Fruit fly (Drosophila melanogaster) whole organism, larva: ENCODE measurements around the gene CG14715.
A peak's percentile ranks its signal among the peaks of the same experiment; 100 is the strongest.

ENCODE experiments used
- noc ChIP-seq: fragments of 200-800 bp; sonication (Bioruptor generic); optimal IDR thresholded peaks from 3 replicates; lab custom pipeline; 2019; ENCODE audit warnings: missing biosample characterization, mild to moderate bottlenecking, missing genetic modification characterization, moderate library complexity

CG14715 gene

dm6 chr3R:11661187-11661586 is 12.8 kb upstream of the CG14715 start:
- no peak for TF ChIP-seq noc (tag; lab: Kevin White, UChicago)

- no peak for TF ChIP-seq noc (tag; lab: Kevin White, UChicago)
These were observed 12.3 kb upstream of the CG14715 start for dm6 chr3R:11661712-11662111.

dm6 chr3R:11662617-11663016 is 11.4 kb upstream of the CG14715 start:
- TF ChIP-seq noc (tag; lab: Kevin White, UChicago) = no peak

dm6 chr3R:11663441-11663840 is 10.6 kb upstream of the CG14715 start:
- no peak for TF ChIP-seq noc (tag; lab: Kevin White, UChicago)

- no peak for TF ChIP-seq noc (tag; lab: Kevin White, UChicago)
These were observed 8.5 kb upstream of the CG14715 start for dm6 chr3R:11665508-11665907.

- no peak for TF ChIP-seq noc (tag; lab: Kevin White, UChicago)
These were observed 7.9 kb upstream of the CG14715 start for dm6 chr3R:11665925-11666687.

dm6 chr3R:11669017-11669953 is 4.7 kb upstream of the CG14715 start:
- TF ChIP-seq noc (tag; lab: Kevin White, UChicago) = no peak

- TF ChIP-seq noc (tag; lab: Kevin White, UChicago) = no peak
These were observed 4.1 kb upstream of the CG14715 start for dm6 chr3R:11669954-11670347.

- TF ChIP-seq noc (tag; lab: Kevin White, UChicago) = no peak
These were observed 3.1 kb upstream of the CG14715 start for dm6 chr3R:11670888-11671287.

dm6 chr3R:11671784-11672183 is 2.2 kb upstream of the CG14715 start:
- no peak for TF ChIP-seq noc (tag; lab: Kevin White, UChicago)

dm6 chr3R:11678016-11678415 is 4.0 kb downstream of the CG14715 start, which contains the start of gene CG18476:
Gene CG18476 (minus strand): TSS chr3R:11678116.
- peak; percentile 87 for TF ChIP-seq noc (tag; lab: Kevin White, UChicago)

dm6 chr3R:11679513-11679912 is 5.5 kb downstream of the CG14715 start, which contains the start of the genes Taf12 and Ho:
Gene Taf12 (minus strand): TSS chr3R:11679690.
Gene Ho (plus strand): TSS chr3R:11679743.
- no peak for TF ChIP-seq noc (tag; lab: Kevin White, UChicago)

- no peak for TF ChIP-seq noc (tag; lab: Kevin White, UChicago)
These were observed 9.7 kb downstream of the CG14715 start for dm6 chr3R:11683675-11684074.

- no peak for TF ChIP-seq noc (tag; lab: Kevin White, UChicago)
These were observed 10.3 kb downstream of the CG14715 start, which contains the start of gene CG6830 for dm6 chr3R:11684316-11684715. Gene CG6830 (minus strand): TSS chr3R:11684342.

- TF ChIP-seq noc (tag; lab: Kevin White, UChicago) = no peak
These were observed 14.0 kb downstream of the CG14715 start, which contains the start of gene CG6834 for dm6 chr3R:11688055-11688454. Gene CG6834 (minus strand): TSS chr3R:11688133.

dm6 chr3R:11689900-11690299 is 15.9 kb downstream of the CG14715 start, which contains the start of gene CG6908:
Gene CG6908 (minus strand): TSS chr3R:11690051.
- peak; percentile 4 for TF ChIP-seq noc (tag; lab: Kevin White, UChicago)
